Worm (Caenorhabditis elegans) whole organism, L4 larva: ENCODE measurements around the gene mek-1.

Experiments
- D1046.2 ChIP-seq: fragments of 200-800 bp; sonication (Bioruptor generic); IDR thresholded peaks from 2 replicates; pipeline ENCODE4 v1.3.6; 2022; ENCODE audit warnings: missing genetic modification characterization, missing compliant biosample characterization
- F10B5.3 ChIP-seq: sonication (generic microtip); optimal IDR thresholded peaks from 2 replicates; lab custom pipeline; 2016; ENCODE audit warnings: mild to moderate bottlenecking, missing genetic modification characterization, missing compliant biosample characterization
- F26F4.8 ChIP-seq: fragments of 200-800 bp; sonication (Bioruptor generic); conservative IDR thresholded peaks from 2 replicates; pipeline ENCODE4 v1.3.6; 2022; ENCODE audit warnings: missing genetic modification characterization, missing compliant biosample characterization
- F49E8.2 ChIP-seq: sonication (generic microtip); optimal IDR thresholded peaks from 2 replicates; lab custom pipeline; 2016; ENCODE audit warnings: missing compliant biosample characterization, mild to moderate bottlenecking, missing genetic modification characterization, borderline replicate concordance
- T20F7.1 ChIP-seq: fragments of 200-800 bp; sonication (Bioruptor generic); optimal IDR thresholded peaks from 2 replicates; lab custom pipeline; 2018; ENCODE audit warnings: mild to moderate bottlenecking, missing genetic modification characterization, missing compliant biosample characterization
- aha-1 ChIP-seq: fragments of 150-350 bp; peaks from one replicate; lab custom pipeline; 2014; ENCODE audit warnings: missing biosample characterization, missing genetic modification characterization
- attf-4 ChIP-seq: sonication (generic microtip); optimal IDR thresholded peaks from 3 replicates; lab custom pipeline; 2017; ENCODE audit warnings: missing biosample characterization, missing genetic modification characterization
- daf-16 ChIP-seq, 3 experiments: sonication (generic microtip); optimal IDR thresholded peaks; 2 replicates each; lab custom pipeline; 2016 to 2017; ENCODE audit warnings: missing genetic modification characterization in 3 of 3, missing genetic modification reagents in 3 of 3, mild to moderate bottlenecking in 2 of 3, missing compliant biosample characterization in 2 of 3, missing biosample characterization in 1 of 3, moderate library complexity in 1 of 3
- hlh-11 ChIP-seq: fragments of 200-800 bp; sonication (Bioruptor generic); optimal IDR thresholded peaks from 2 replicates; lab custom pipeline; 2018; ENCODE audit warnings: mild to moderate bottlenecking, missing genetic modification characterization, missing compliant biosample characterization
- lin-1 ChIP-seq: fragments of 200-800 bp; sonication (Bioruptor generic); IDR thresholded peaks from 2 replicates; pipeline ENCODE4 v1.3.6; 2022; ENCODE audit warnings: missing genetic modification reagents, missing genetic modification characterization, missing compliant biosample characterization
- lin-13 ChIP-seq: fragments of 150-350 bp; optimal IDR thresholded peaks from 2 replicates; lab custom pipeline; 2014; ENCODE audit warnings: missing biosample characterization, missing genetic modification reagents, missing genetic modification characterization
- lin-15B ChIP-seq: fragments of 150-350 bp; sonication (generic microtip); optimal IDR thresholded peaks from 3 replicates; lab custom pipeline; 2014; ENCODE audit warnings: missing biosample characterization, missing genetic modification characterization
- lin-39 ChIP-seq: fragments of 150-350 bp; optimal IDR thresholded peaks from 2 replicates; lab custom pipeline; 2014; ENCODE audit warnings: missing biosample characterization, missing genetic modification reagents, missing genetic modification characterization
- lir-3 ChIP-seq: sonication (generic microtip); optimal IDR thresholded peaks from 2 replicates; lab custom pipeline; 2016; ENCODE audit warnings: mild to moderate bottlenecking, missing genetic modification characterization, missing compliant biosample characterization
- lsy-2 ChIP-seq, 2 experiments: fragments of 150-350 bp in 1 of 2; sonication (generic microtip) in 1 of 2; optimal IDR thresholded peaks; 2 replicates each; lab custom pipeline; 2014 to 2017; ENCODE audit warnings: missing biosample characterization in 2 of 2, missing genetic modification characterization in 2 of 2
- madf-5 ChIP-seq, 2 experiments: fragments of 200-800 bp; sonication (Bioruptor generic); IDR thresholded peaks; 2 replicates each; pipeline ENCODE4 v1.3.6; 2022; ENCODE audit warnings: missing compliant biosample characterization in 2 of 2, missing genetic modification characterization in 2 of 2
- mdl-1 ChIP-seq, 2 experiments: fragments of 150-350 bp in 1 of 2; sonication (generic microtip) in 1 of 2; optimal IDR thresholded peaks; 2 replicates each; lab custom pipeline; 2014 to 2017; ENCODE audit warnings: missing biosample characterization in 2 of 2, missing genetic modification characterization in 2 of 2
- mep-1 ChIP-seq: fragments of 150-350 bp; sonication (generic microtip); optimal IDR thresholded peaks from 3 replicates; lab custom pipeline; 2014; ENCODE audit warnings: missing biosample characterization, missing genetic modification characterization
- mes-2 ChIP-seq: sonication (generic microtip); optimal IDR thresholded peaks from 2 replicates; lab custom pipeline; 2016; ENCODE audit warnings: missing genotype, mild to moderate bottlenecking, missing genetic modification characterization, missing compliant biosample characterization; ENCODE audit not compliant: poor library complexity, severe bottlenecking
- mxl-3 ChIP-seq: fragments of 200-800 bp; sonication (Bioruptor generic); optimal IDR thresholded peaks from 2 replicates; lab custom pipeline; 2018; ENCODE audit warnings: mild to moderate bottlenecking, missing genetic modification characterization, missing compliant biosample characterization
- nhr-102 ChIP-seq: sonication (generic microtip); optimal IDR thresholded peaks from 2 replicates; lab custom pipeline; 2016; ENCODE audit warnings: mild to moderate bottlenecking, missing genetic modification characterization, moderate library complexity, missing compliant biosample characterization
- nhr-11 ChIP-seq: fragments of 150-350 bp; optimal IDR thresholded peaks from 2 replicates; lab custom pipeline; 2014; ENCODE audit warnings: missing biosample characterization, missing genetic modification characterization
- nhr-237 ChIP-seq: sonication (generic microtip); optimal IDR thresholded peaks from 2 replicates; lab custom pipeline; 2017; ENCODE audit warnings: missing biosample characterization, missing genetic modification characterization
- nhr-28 ChIP-seq: fragments of 150-350 bp; optimal IDR thresholded peaks from 2 replicates; lab custom pipeline; 2014; ENCODE audit warnings: missing biosample characterization, missing genetic modification characterization
- nhr-6 ChIP-seq: fragments of 150-350 bp; optimal IDR thresholded peaks from 2 replicates; lab custom pipeline; 2014; ENCODE audit warnings: missing biosample characterization, missing genetic modification characterization
- rbr-2 ChIP-seq: sonication (generic microtip); optimal IDR thresholded peaks from 2 replicates; lab custom pipeline; 2016; ENCODE audit warnings: missing genotype, missing genetic modification characterization, missing compliant biosample characterization
- skn-1 ChIP-seq: fragments of 150-350 bp; optimal IDR thresholded peaks from 2 replicates; lab custom pipeline; 2014; ENCODE audit warnings: missing biosample characterization, missing genetic modification characterization
- spr-3 ChIP-seq: fragments of 200-800 bp; sonication (Bioruptor generic); optimal IDR thresholded peaks from 2 replicates; lab custom pipeline; 2018; ENCODE audit warnings: mild to moderate bottlenecking, missing genetic modification characterization, missing compliant biosample characterization
- tag-97 ChIP-seq: fragments of 200-800 bp; sonication (Bioruptor generic); IDR thresholded peaks from 2 replicates; pipeline ENCODE4 v1.3.6; 2022; ENCODE audit warnings: missing genetic modification characterization, missing compliant biosample characterization
- tra-1 ChIP-seq: fragments of 200-800 bp; sonication (Bioruptor generic); IDR thresholded peaks from 2 replicates; pipeline ENCODE4 v1.3.6; 2022; ENCODE audit warnings: missing genetic modification reagents, missing genetic modification characterization, missing compliant biosample characterization
- unc-62 ChIP-seq, 3 experiments: fragments of 150-350 bp in 1 of 3; sonication (generic microtip); optimal IDR thresholded peaks in 2 of 3; peaks in 1 of 3; 1 replicate in 1 of 3; 2 replicates in 2 of 3; lab custom pipeline; 2014 to 2017; ENCODE audit warnings: missing biosample characterization in 3 of 3, missing genetic modification characterization in 3 of 3, missing genetic modification reagents in 3 of 3, missing genotype in 1 of 3
- zfp-3 ChIP-seq: fragments of 200-800 bp; sonication (Bioruptor generic); conservative IDR thresholded peaks from 2 replicates; pipeline ENCODE4 v1.3.6; 2022; ENCODE audit warnings: missing genetic modification reagents, missing genetic modification characterization, missing compliant biosample characterization
- zip-11 ChIP-seq: fragments of 200-800 bp; sonication (Bioruptor generic); IDR thresholded peaks from 2 replicates; pipeline ENCODE4 v1.3.6; 2022; ENCODE audit warnings: missing genetic modification characterization, missing compliant biosample characterization
- ztf-11 ChIP-seq: fragments of 150-350 bp; optimal IDR thresholded peaks from 2 replicates; lab custom pipeline; 2014; ENCODE audit warnings: missing biosample characterization, missing genetic modification characterization

The mek-1 gene

ce11 chrX:7478476-7478875 lies 572 bp upstream of the mek-1 start (continued):
- TF ChIP-seq nhr-237 (tag; lab: Kevin White, UChicago): no peak
- peak; percentile 58 for TF ChIP-seq rbr-2 (tag; lab: Kevin White, UChicago)
- TF ChIP-seq lir-3 (tag; lab: Kevin White, UChicago): no peak
- peak; percentile 43 for TF ChIP-seq nhr-11 (tag; lab: Kevin White, UChicago)
- no peak for TF ChIP-seq tag-97 (GFP tag; lab: Robert Waterston, UW)
- no peak for TF ChIP-seq attf-4 (tag; lab: Kevin White, UChicago)
- TF ChIP-seq lin-39 (tag; lab: Kevin White, UChicago): no peak
- TF ChIP-seq nhr-102 (tag; lab: Kevin White, UChicago): no peak
- TF ChIP-seq zip-11 (GFP tag; lab: Robert Waterston, UW): no peak
- TF ChIP-seq F26F4.8 (GFP tag; lab: Robert Waterston, UW): no peak
- no peak for TF ChIP-seq F49E8.2 (tag; lab: Kevin White, UChicago)
- TF ChIP-seq D1046.2 (GFP tag; lab: Robert Waterston, UW): no peak
- TF ChIP-seq daf-16 (GFP tag; optimal IDR thresholded peaks at IDR 0.05; lab: Kevin White, UChicago): peak in 1 of 2 experiments; percentile 1
- TF ChIP-seq daf-16 (tag; optimal IDR thresholded peaks at IDR 0.05; lab: Kevin White, UChicago): peak; percentile 47
- peak; percentile 40 for TF ChIP-seq nhr-6
- no peak for TF ChIP-seq lin-13 (GFP tag; lab: Kevin White, UChicago)
- no peak for TF ChIP-seq madf-5 (GFP tag; IDR thresholded peaks at IDR 0.05; lab: Robert Waterston, UW)

- TF ChIP-seq F10B5.3 (no peak), zfp-3 (GFP tag; lab: Robert Waterston, UW) (no peak)
- TF ChIP-seq, all 104 proteins: peak for 0
Measured at ce11 chrX:7480756-7481155, 1.7 kb downstream of the mek-1 start, which contains the start of gene F48E3.9. Gene F48E3.9, plus strand, starts transcription at chrX:7481056.

- no peak for TF ChIP-seq skn-1
- peak; percentile 67 for TF ChIP-seq aha-1 (tag; lab: Kevin White, UChicago)
- no peak for TF ChIP-seq lsy-2 (tag; optimal IDR thresholded peaks at IDR 0.05; lab: Kevin White, UChicago)
- peak; percentile 9 for TF ChIP-seq nhr-28 (tag; lab: Kevin White, UChicago)
- TF ChIP-seq mep-1 (tag; lab: Kevin White, UChicago): peak; percentile 18
- TF ChIP-seq mxl-3: peak; percentile 71
- peak in 1 of 2 experiments; percentile 71 for TF ChIP-seq mdl-1 (tag; optimal IDR thresholded peaks at IDR 0.05; lab: Kevin White, UChicago)
- TF ChIP-seq hlh-11 (tag; lab: Kevin White, UChicago): peak; percentile 38
- TF ChIP-seq mes-2: peak; percentile 48
Measured at ce11 chrX:7485748-7486147, 6.7 kb downstream of the mek-1 start, which contains the start of gene gly-12. Gene gly-12, plus strand, starts transcription at chrX:7485864.

ce11 chrX:7491521-7491920 lies 12.5 kb downstream of the mek-1 start:
- TF ChIP-seq unc-62 (GFP tag; optimal IDR thresholded peaks at IDR 0.05 in 1 of 2; lab: Kevin White, UChicago) (peak in 1 of 2 experiments; percentile 89), unc-62 (tag; optimal IDR thresholded peaks at IDR 0.05; lab: Kevin White, UChicago) (no peak), spr-3 (GFP tag; lab: Kevin White, UChicago) (no peak), mxl-3 (no peak)

- TF ChIP-seq lsy-2 (tag; optimal IDR thresholded peaks at IDR 0.05; lab: Kevin White, UChicago) (no peak), lir-3 (tag; lab: Kevin White, UChicago) (no peak), tra-1 (GFP tag; lab: Robert Waterston, UW) (no peak), ztf-11 (no peak), lin-15B (tag; lab: Kevin White, UChicago) (no peak), mxl-3 (no peak), T20F7.1 (GFP tag; lab: Kevin White, UChicago) (no peak), aha-1 (tag; lab: Kevin White, UChicago) (no peak), lin-1 (GFP tag; lab: Robert Waterston, UW) (no peak), attf-4 (tag; lab: Kevin White, UChicago) (no peak)
Measured at ce11 chrX:7493020-7493419, 14.0 kb downstream of the mek-1 start, which contains the start of gene F48E3.2. Gene F48E3.2, minus strand, starts transcription at chrX:7493120.
